Worm (Caenorhabditis elegans): ENCODE results near the gene C18H7.1.

The C18H7.1 gene

DNA sequence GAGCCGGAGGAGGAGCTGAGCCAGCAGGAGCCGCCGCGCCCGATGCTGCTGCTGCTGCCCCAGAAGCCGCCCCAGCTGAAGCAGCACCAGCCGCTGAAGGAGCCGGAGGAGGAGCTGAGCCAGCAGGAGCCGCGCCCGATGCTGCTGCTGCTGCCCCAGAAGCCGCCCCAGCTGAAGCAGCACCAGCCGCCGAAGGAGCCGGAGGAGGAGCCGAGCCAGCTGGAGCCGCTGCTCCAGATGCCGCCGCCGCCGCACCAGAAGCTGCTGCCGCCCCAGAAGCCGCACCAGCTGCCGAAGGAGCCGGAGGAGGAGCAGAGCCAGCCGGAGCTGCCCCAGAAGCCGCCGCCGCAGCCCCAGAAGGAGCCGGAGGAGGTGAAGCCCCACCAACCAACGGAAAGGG is 9.9 kb upstream of the C18H7.1 start:
- TF ChIP-seq ceh-8 (GFP tag; optimal IDR thresholded peaks at IDR 0.05) (peak; percentile 91), pag-3 (tag; optimal IDR thresholded peaks at IDR 0.05; ENCODE audit: borderline replicate concordance, insufficient read depth) (no peak)

DNA sequence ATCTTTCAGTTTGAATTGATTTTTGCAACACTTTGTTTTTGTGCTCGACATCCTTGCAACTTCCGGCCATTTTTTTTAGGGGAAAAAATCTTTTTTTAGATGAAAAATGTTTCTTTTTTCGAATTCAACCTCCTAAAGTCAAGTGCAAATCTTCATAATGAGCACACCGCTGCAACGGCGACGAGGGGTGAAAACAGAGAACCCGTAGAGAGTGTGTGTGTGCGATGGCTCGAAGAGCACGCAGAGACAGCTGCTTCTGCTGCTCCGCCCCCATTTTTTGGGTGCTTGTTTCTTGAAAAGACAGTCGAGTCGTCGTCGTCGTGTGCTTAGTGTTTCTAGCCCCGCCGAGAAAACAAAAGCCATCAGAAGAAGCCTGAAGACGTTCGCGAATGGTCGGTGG is 9.3 kb upstream of the C18H7.1 start, which contains the start of gene inx-18:
Gene inx-18 (plus strand): TSS at position 301 of the 400 bp plus-strand sequence.
- TF ChIP-seq ceh-82 (tag; optimal IDR thresholded peaks at IDR 0.05) = no peak
- TF ChIP-seq aha-1 (tag; optimal IDR thresholded peaks at IDR 0.05) = no peak
- peak; percentile 25 for TF ChIP-seq rnt-1 (tag; optimal IDR thresholded peaks at IDR 0.05)
- TF ChIP-seq grh-1 (GFP tag; IDR thresholded peaks at IDR 0.05) = no peak
- no peak for TF ChIP-seq mef-2 (tag; optimal IDR thresholded peaks at IDR 0.05)

DNA sequence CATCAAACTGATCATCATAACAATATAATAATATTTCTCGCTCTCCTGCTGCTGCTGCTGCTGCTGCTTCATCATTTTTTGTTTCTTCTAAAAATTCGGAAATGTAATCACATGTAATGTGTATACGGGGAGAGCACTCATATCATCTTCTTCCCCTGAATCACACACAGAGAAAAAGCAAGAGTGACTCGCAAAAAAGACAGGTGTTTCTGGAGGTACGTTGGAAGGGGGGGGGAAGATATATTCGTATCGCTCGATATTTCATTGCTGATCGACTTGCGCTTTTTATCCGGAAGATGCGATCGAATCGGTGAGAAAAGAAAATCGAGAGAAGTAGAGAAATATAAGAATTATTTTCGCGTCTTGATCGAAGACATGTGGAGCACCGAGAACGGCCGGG is 7.7 kb upstream of the C18H7.1 start:
- TF ChIP-seq sptf-1 (tag; optimal IDR thresholded peaks at IDR 0.05) = no peak
- peak; percentile 8 for TF ChIP-seq mep-1 (tag; optimal IDR thresholded peaks at IDR 0.05)
- no peak for TF ChIP-seq tlp-1 (tag; optimal IDR thresholded peaks at IDR 0.05)
- TF ChIP-seq snu-23 (GFP tag; optimal IDR thresholded peaks at IDR 0.05) = peak; percentile 25
- no peak for TF ChIP-seq lin-39 (tag; optimal IDR thresholded peaks at IDR 0.05)
- TF ChIP-seq nhr-19 (GFP tag; conservative IDR thresholded peaks at IDR 0.05) = peak; percentile 18
- peak in 1 of 3 experiments; percentile 7 for TF ChIP-seq dpl-1 (GFP tag; optimal IDR thresholded peaks at IDR 0.05)
- TF ChIP-seq lin-14 (GFP tag; optimal IDR thresholded peaks at IDR 0.05) = peak; percentile 73
- no peak for TF ChIP-seq tbx-2 (tag; optimal IDR thresholded peaks at IDR 0.05)
- peak; percentile 35 for TF ChIP-seq rnt-1 (tag; optimal IDR thresholded peaks at IDR 0.05)
- peak; percentile 67 for TF ChIP-seq nhr-71 (tag; optimal IDR thresholded peaks at IDR 0.05)
- TF ChIP-seq pqm-1 (tag; optimal IDR thresholded peaks at IDR 0.05) = no peak
- peak in 1 of 2 experiments; percentile 42 for TF ChIP-seq lsy-2 (tag; optimal IDR thresholded peaks at IDR 0.05)
- TF ChIP-seq lin-13 (GFP tag; optimal IDR thresholded peaks at IDR 0.05) = no peak

DNA sequence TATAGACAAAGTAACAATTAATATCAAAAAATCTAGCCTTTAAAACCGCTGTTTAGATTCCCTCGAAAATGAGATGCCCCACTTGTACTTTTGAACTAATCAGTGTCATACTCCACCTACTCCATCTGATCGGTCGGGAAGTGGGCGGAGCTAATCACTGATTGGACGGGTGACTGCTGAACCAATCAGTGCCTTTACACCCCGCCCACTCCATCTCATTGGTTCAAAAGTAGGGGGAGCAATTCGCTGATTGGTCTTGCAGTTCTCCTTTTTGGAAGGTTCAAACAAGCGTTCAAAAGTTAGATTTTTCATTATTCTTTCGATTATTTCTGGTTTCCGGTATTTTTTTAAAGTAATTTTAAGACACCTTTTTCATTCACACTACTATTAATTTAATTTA is 2.2 kb upstream of the C18H7.1 start:
- TF ChIP-seq C16A3.4 (tag; optimal IDR thresholded peaks at IDR 0.05) (no peak), nhr-19 (GFP tag; conservative IDR thresholded peaks at IDR 0.05) (no peak), lin-39 (tag; optimal IDR thresholded peaks at IDR 0.05) (no peak), ceh-8 (GFP tag; optimal IDR thresholded peaks at IDR 0.05) (no peak), nhr-85 (tag) (no peak), ztf-4 (tag; optimal IDR thresholded peaks at IDR 0.05) (no peak), nhr-28 (tag; optimal IDR thresholded peaks at IDR 0.05) (no peak), lir-3 (tag; optimal IDR thresholded peaks at IDR 0.05; ENCODE audit: poor library complexity) (no peak), lin-13 (GFP tag; optimal IDR thresholded peaks at IDR 0.05) (no peak), C04F5.9 (tag; optimal IDR thresholded peaks at IDR 0.05) (no peak), skn-1 (tag; optimal IDR thresholded peaks at IDR 0.05) (no peak), hlh-4 (tag; optimal IDR thresholded peaks at IDR 0.05) (no peak), zag-1 (tag; optimal IDR thresholded peaks at IDR 0.05) (no peak), sox-4 (tag; optimal IDR thresholded peaks at IDR 0.05) (no peak)

DNA sequence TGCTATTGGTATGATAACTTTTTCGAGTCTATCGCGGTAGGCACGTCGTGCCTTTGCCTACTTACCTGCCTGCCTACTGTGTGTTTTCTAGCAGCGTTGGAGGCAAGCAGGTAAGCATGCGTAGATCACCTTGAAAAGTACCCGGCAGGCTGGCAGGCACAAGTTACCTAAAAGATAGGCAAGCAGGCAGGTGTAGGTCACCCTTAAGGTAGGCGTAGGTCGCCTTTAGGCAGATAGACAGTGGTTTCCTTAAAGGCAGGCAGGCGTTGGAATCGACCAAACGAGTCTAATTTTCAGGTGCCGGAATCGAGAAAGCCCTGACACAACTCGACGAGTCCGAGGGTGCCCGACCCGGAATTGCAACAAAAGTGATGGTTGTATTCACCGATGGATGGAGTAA is 4.4 kb downstream of the C18H7.1 start:
- TF ChIP-seq mab-9 (GFP tag; IDR thresholded peaks at IDR 0.05) (0 out of 2 replicates have a peak, but pooled peaks have one; percentile 29), mdl-1 (tag; optimal IDR thresholded peaks at IDR 0.05) (no peak), efl-1 (optimal IDR thresholded peaks at IDR 0.05) (no peak), efl-1 (GFP tag; optimal IDR thresholded peaks at IDR 0.05 in 1 of 2) (peak in 1 of 2 experiments; percentile 62), grh-1 (GFP tag; IDR thresholded peaks at IDR 0.05) (no peak), unc-98 (GFP tag; IDR thresholded peaks at IDR 0.05) (no peak)
